Fruit fly (Drosophila melanogaster) whole organism, embryonic: ENCODE results near the gene CG14327.

ENCODE experiments used
- Abd-B ChIP-seq: fragments of 200-800 bp; sonication (Bioruptor generic); optimal IDR thresholded peaks from 2 replicates; lab custom pipeline; 2018; ENCODE audit warnings: missing biosample characterization, mild to moderate bottlenecking, missing genetic modification characterization, moderate library complexity
- Atf6 ChIP-seq: fragments of 200-800 bp; sonication (Bioruptor generic); IDR thresholded peaks from 2 replicates; pipeline ENCODE4 v1.3.6; 2022; ENCODE audit warnings: missing biosample characterization, missing genetic modification characterization
- BtbVII ChIP-seq: fragments of 200-800 bp; sonication (Bioruptor generic); optimal IDR thresholded peaks from 3 replicates; lab custom pipeline; 2017; ENCODE audit warnings: missing biosample characterization, mild to moderate bottlenecking, missing genetic modification characterization
- Bteb2 ChIP-seq: fragments of 200-800 bp; sonication (Bioruptor generic); optimal IDR thresholded peaks from 2 replicates; lab custom pipeline; 2016; ENCODE audit warnings: missing biosample characterization, missing genetic modification characterization
- CG10267 ChIP-seq: fragments of 200-800 bp; sonication (Bioruptor generic); optimal IDR thresholded peaks from 2 replicates; lab custom pipeline; 2018; ENCODE audit warnings: missing biosample characterization, mild to moderate bottlenecking, missing genetic modification characterization, moderate library complexity
- CG10321 ChIP-seq: fragments of 200-800 bp; sonication (Bioruptor generic); IDR thresholded peaks from 2 replicates; pipeline ENCODE4 v1.3.6; 2022; ENCODE audit warnings: missing biosample characterization, missing genetic modification characterization
- CG12155 ChIP-seq: fragments of 200-800 bp; sonication (Bioruptor generic); optimal IDR thresholded peaks from 3 replicates; lab custom pipeline; 2016; ENCODE audit warnings: missing biosample characterization, missing genetic modification characterization
- CG12391 ChIP-seq: fragments of 200-800 bp; sonication (Bioruptor generic); optimal IDR thresholded peaks from 3 replicates; lab custom pipeline; 2018; ENCODE audit warnings: missing biosample characterization, mild to moderate bottlenecking, missing genetic modification characterization, moderate library complexity
- CG18011 ChIP-seq: fragments of 200-800 bp; sonication (Bioruptor generic); optimal IDR thresholded peaks from 2 replicates; lab custom pipeline; 2017; ENCODE audit warnings: missing biosample characterization, missing genetic modification characterization, mild to moderate bottlenecking, moderate library complexity, missing genotype
- CG1832 ChIP-seq: fragments of 200-800 bp; sonication (Bioruptor generic); optimal IDR thresholded peaks from 2 replicates; lab custom pipeline; 2017; ENCODE audit warnings: missing biosample characterization, mild to moderate bottlenecking, missing genetic modification characterization, inconsistent platforms
- CG30020 ChIP-seq: fragments of 200-800 bp; optimal IDR thresholded peaks from 2 replicates; lab custom pipeline; 2019; ENCODE audit warnings: missing biosample characterization, mild to moderate bottlenecking, missing genetic modification characterization, moderate library complexity
- CG3163 ChIP-seq: fragments of 200-800 bp; sonication (Bioruptor generic); optimal IDR thresholded peaks from 3 replicates; lab custom pipeline; 2016; ENCODE audit warnings: missing biosample characterization, missing genetic modification characterization
- CG4282 ChIP-seq: fragments of 200-800 bp; sonication (Bioruptor generic); optimal IDR thresholded peaks from 2 replicates; lab custom pipeline; 2016; ENCODE audit warnings: missing biosample characterization, missing genetic modification characterization
- CG4360 ChIP-seq: fragments of 200-800 bp; sonication (Bioruptor generic); IDR thresholded peaks from 2 replicates; pipeline ENCODE4 v1.3.6; 2022; ENCODE audit warnings: missing biosample characterization, missing genetic modification characterization
- CG4707 ChIP-seq: fragments of 200-800 bp; sonication (Bioruptor generic); optimal IDR thresholded peaks from 2 replicates; lab custom pipeline; 2018; ENCODE audit warnings: missing biosample characterization, mild to moderate bottlenecking, missing genetic modification characterization, moderate library complexity
- CG7745 ChIP-seq: fragments of 200-800 bp; sonication (Bioruptor generic); optimal IDR thresholded peaks from 2 replicates; lab custom pipeline; 2018; ENCODE audit warnings: missing biosample characterization, mild to moderate bottlenecking, missing genetic modification characterization, moderate library complexity
- CG7839 ChIP-seq: fragments of 200-800 bp; sonication (Bioruptor generic); optimal IDR thresholded peaks from 3 replicates; lab custom pipeline; 2018; ENCODE audit warnings: missing biosample characterization, mild to moderate bottlenecking, missing genetic modification characterization, moderate library complexity
- CG7963 ChIP-seq: fragments of 200-800 bp; sonication (Bioruptor generic); IDR thresholded peaks from 3 replicates; pipeline ENCODE4 v1.3.6; 2022; ENCODE audit warnings: missing biosample characterization, missing genetic modification characterization; ENCODE audit not compliant: partially characterized antibody
- D19A ChIP-seq: fragments of 200-800 bp; optimal IDR thresholded peaks from 3 replicates; lab custom pipeline; 2019; ENCODE audit warnings: missing biosample characterization, mild to moderate bottlenecking, missing genetic modification characterization, moderate library complexity
- Dref ChIP-seq: fragments of 200-800 bp; sonication (Bioruptor generic); IDR thresholded peaks from 2 replicates; pipeline ENCODE4 v1.3.6; 2022; ENCODE audit warnings: missing biosample characterization, missing genetic modification characterization
- Drgx ChIP-seq: fragments of 200-800 bp; sonication (Bioruptor generic); IDR thresholded peaks from 2 replicates; pipeline ENCODE4 v1.3.6; 2022; ENCODE audit warnings: missing biosample characterization, missing genetic modification characterization
- Hand ChIP-seq: fragments of 200-800 bp; sonication (Bioruptor generic); optimal IDR thresholded peaks from 2 replicates; lab custom pipeline; 2017; ENCODE audit warnings: mild to moderate bottlenecking, missing biosample characterization, missing genetic modification reagents, missing genetic modification characterization
- Jarid2 ChIP-seq: fragments of 200-800 bp; sonication (Bioruptor generic); optimal IDR thresholded peaks from 3 replicates; lab custom pipeline; 2017; ENCODE audit warnings: mild to moderate bottlenecking, missing biosample characterization, missing genetic modification reagents, missing genetic modification characterization
- Max ChIP-seq: fragments of 200-800 bp; sonication (Bioruptor generic); optimal IDR thresholded peaks from 2 replicates; lab custom pipeline; 2016; ENCODE audit warnings: missing biosample characterization, mild to moderate bottlenecking, missing genetic modification characterization
- NFAT ChIP-seq: fragments of 200-800 bp; sonication (Bioruptor generic); IDR thresholded peaks from 2 replicates; pipeline ENCODE4 v1.3.6; 2022; ENCODE audit warnings: missing biosample characterization, missing genetic modification characterization
- Oaz ChIP-seq: fragments of 200-800 bp; sonication (Bioruptor generic); IDR thresholded peaks from 2 replicates; pipeline ENCODE4 v1.3.6; 2022; ENCODE audit warnings: missing biosample characterization, missing genetic modification characterization
- Rx ChIP-seq: fragments of 200-800 bp; sonication (Bioruptor generic); IDR thresholded peaks from 2 replicates; pipeline ENCODE4 v1.3.6; 2022; ENCODE audit warnings: missing biosample characterization, missing genetic modification characterization
- Sry-δ ChIP-seq: fragments of 200-800 bp; sonication (Bioruptor generic); optimal IDR thresholded peaks from 2 replicates; lab custom pipeline; 2016; ENCODE audit warnings: missing biosample characterization, missing genetic modification characterization
- Vsx1 ChIP-seq: fragments of 200-800 bp; sonication (Bioruptor generic); optimal IDR thresholded peaks from 2 replicates; lab custom pipeline; 2017; ENCODE audit warnings: missing biosample characterization, mild to moderate bottlenecking, missing genetic modification characterization, missing genetic modification reagents
- btn ChIP-seq: fragments of 200-800 bp; sonication (Bioruptor generic); optimal IDR thresholded peaks from 2 replicates; lab custom pipeline; 2016; ENCODE audit warnings: missing biosample characterization, missing genetic modification characterization
- cad ChIP-seq: fragments of >200 bp; optimal IDR thresholded peaks from 2 replicates; lab custom pipeline; 2017; ENCODE audit warnings: missing biosample characterization, missing genetic modification characterization
- dmrt11E ChIP-seq: fragments of 200-800 bp; sonication (Bioruptor generic); optimal IDR thresholded peaks from 3 replicates; lab custom pipeline; 2018; ENCODE audit warnings: missing biosample characterization, mild to moderate bottlenecking, missing genetic modification characterization, moderate library complexity
- esg ChIP-seq: fragments of 200-800 bp; sonication (Bioruptor generic); conservative IDR thresholded peaks from 2 replicates; pipeline ENCODE4 v1.3.6; 2022; ENCODE audit warnings: missing biosample characterization, missing genetic modification characterization
- fd64A ChIP-seq: fragments of 200-800 bp; sonication (Bioruptor generic); optimal IDR thresholded peaks from 3 replicates; lab custom pipeline; 2018; ENCODE audit warnings: missing biosample characterization, mild to moderate bottlenecking, missing genetic modification characterization
- hth ChIP-seq: fragments of >200 bp; optimal IDR thresholded peaks from 2 replicates; lab custom pipeline; 2017; ENCODE audit warnings: inconsistent platforms
- insv ChIP-seq, 2 experiments: fragments of 200-800 bp; sonication (Bioruptor generic); optimal IDR thresholded peaks; 3 replicates each; lab custom pipeline; 2016 to 2018; ENCODE audit warnings: missing biosample characterization in 2 of 2, missing genetic modification characterization in 2 of 2
- inv ChIP-seq: fragments of 200-800 bp; sonication (Bioruptor generic); IDR thresholded peaks from 2 replicates; pipeline ENCODE4 v1.3.6; 2022; ENCODE audit warnings: missing biosample characterization, missing genetic modification characterization; ENCODE audit not compliant: partially characterized antibody
- kah ChIP-seq: fragments of 200-800 bp; sonication (Bioruptor generic); optimal IDR thresholded peaks from 2 replicates; lab custom pipeline; 2018; ENCODE audit warnings: missing biosample characterization, mild to moderate bottlenecking, missing genetic modification characterization
- ken ChIP-seq: fragments of 200-800 bp; sonication (Bioruptor generic); IDR thresholded peaks from 3 replicates; pipeline ENCODE4 v1.3.6; 2022; ENCODE audit warnings: missing biosample characterization, missing genetic modification characterization
- onecut ChIP-seq: fragments of 200-800 bp; sonication (Bioruptor generic); IDR thresholded peaks from 2 replicates; pipeline ENCODE4 v1.3.6; 2022; ENCODE audit warnings: missing biosample characterization, missing genetic modification characterization
- pan ChIP-seq, 4 experiments: fragments of >200 bp in 3 of 4; fragments of 200-800 bp in 1 of 4; sonication (Bioruptor generic) in 1 of 4; optimal IDR thresholded peaks in 3 of 4; IDR thresholded peaks in 1 of 4; 2 replicates each; pipeline versions ENCODE4 v1.3.6 to Lab custom; 2017 to 2022; ENCODE audit warnings: missing biosample characterization in 2 of 4, missing genetic modification characterization in 2 of 4, mixed read lengths in 1 of 4
- peb ChIP-seq: fragments of 200-800 bp; sonication (Bioruptor generic); IDR thresholded peaks from 2 replicates; pipeline ENCODE4 v1.3.6; 2022; ENCODE audit warnings: missing biosample characterization, missing genetic modification characterization
- pho ChIP-seq: fragments of 200-800 bp; sonication (Bioruptor generic); optimal IDR thresholded peaks from 2 replicates; lab custom pipeline; 2016; ENCODE audit warnings: missing biosample characterization, missing genetic modification characterization
- phol ChIP-seq: fragments of 200-800 bp; sonication (Bioruptor generic); optimal IDR thresholded peaks from 3 replicates; lab custom pipeline; 2018; ENCODE audit warnings: missing biosample characterization, mild to moderate bottlenecking, missing genetic modification characterization, moderate library complexity
- pnt ChIP-seq: fragments of 200-800 bp; sonication (Bioruptor generic); optimal IDR thresholded peaks from 3 replicates; lab custom pipeline; 2016; ENCODE audit warnings: missing biosample characterization, missing genetic modification characterization
- repo ChIP-seq: fragments of 200-800 bp; sonication (Bioruptor generic); optimal IDR thresholded peaks from 2 replicates; lab custom pipeline; 2016; ENCODE audit warnings: missing biosample characterization, missing genetic modification characterization
- sens-2 ChIP-seq: fragments of 200-800 bp; sonication (Bioruptor generic); IDR thresholded peaks from 2 replicates; pipeline ENCODE4 v1.3.6; 2022; ENCODE audit warnings: missing biosample characterization, missing genetic modification characterization
- toy ChIP-seq: fragments of 200-800 bp; sonication (Bioruptor generic); IDR thresholded peaks from 2 replicates; pipeline ENCODE4 v1.3.6; 2022; ENCODE audit warnings: missing biosample characterization, missing genetic modification characterization
- tup ChIP-seq: fragments of 200-800 bp; sonication (Bioruptor generic); optimal IDR thresholded peaks from 2 replicates; lab custom pipeline; 2016; ENCODE audit warnings: missing biosample characterization, mild to moderate bottlenecking, missing genetic modification characterization, moderate library complexity
- unpg ChIP-seq: fragments of 200-800 bp; sonication (Bioruptor generic); optimal IDR thresholded peaks from 3 replicates; lab custom pipeline; 2018; ENCODE audit warnings: missing biosample characterization, mild to moderate bottlenecking, missing genetic modification characterization, moderate library complexity
- vvl ChIP-seq: fragments of 200-800 bp; sonication (Bioruptor generic); IDR thresholded peaks from 2 replicates; pipeline ENCODE4 v1.3.6; 2022; ENCODE audit warnings: missing biosample characterization, missing genetic modification characterization
- zen ChIP-seq: fragments of 200-800 bp; sonication (Bioruptor generic); optimal IDR thresholded peaks from 3 replicates; lab custom pipeline; 2018; ENCODE audit warnings: missing biosample characterization, mild to moderate bottlenecking, missing genetic modification characterization, moderate library complexity

CG14327 gene

DNA sequence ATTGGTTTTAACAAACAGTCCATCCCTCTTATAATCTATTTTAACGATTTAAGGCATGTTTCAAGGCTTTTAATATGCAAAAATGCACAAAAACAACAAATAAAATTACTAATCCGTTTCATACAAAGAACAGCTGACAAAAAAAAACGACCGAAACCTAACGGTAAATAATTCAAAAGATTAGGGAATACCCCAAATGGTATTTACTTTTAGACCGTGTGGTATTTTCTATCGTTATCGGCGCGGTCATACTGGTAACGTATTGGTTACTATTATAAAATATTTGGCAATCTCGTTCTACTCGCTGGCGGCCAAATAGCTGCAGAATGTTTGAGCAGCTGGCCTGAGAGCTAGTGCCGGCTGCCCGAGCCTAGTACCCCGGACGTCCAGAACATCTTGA is 7.6 kb upstream of the CG14327 start, which contains the start of gene sll (continued):
- no peak for TF ChIP-seq CG4360 (GFP tag; lab: Robert Waterston, UW)
- TF ChIP-seq tup (GFP tag; lab: Kevin White, UChicago), result no peak
- no peak for TF ChIP-seq CG7745 (tag; lab: Kevin White, UChicago)
- TF ChIP-seq unpg (GFP tag; lab: Kevin White, UChicago), result no peak
- TF ChIP-seq pnt, result no peak
- TF ChIP-seq Hand (GFP tag; lab: Kevin White, UChicago), result no peak
- no peak for TF ChIP-seq Drgx (GFP tag; lab: Robert Waterston, UW)
- no peak for TF ChIP-seq pan (optimal IDR thresholded peaks at IDR 0.05; lab: Kevin White, UChicago)
- no peak for TF ChIP-seq pan (GFP tag; optimal IDR thresholded peaks at IDR 0.05 in 1 of 2, IDR thresholded peaks at IDR 0.05 in 1 of 2)
- no peak for TF ChIP-seq BtbVII (GFP tag; lab: Kevin White, UChicago)
- TF ChIP-seq CG3163 (GFP tag; lab: Kevin White, UChicago), result no peak
- peak; percentile 83 for TF ChIP-seq CG12155 (GFP tag; lab: Kevin White, UChicago)
- TF ChIP-seq Rx (GFP tag; lab: Robert Waterston, UW), result no peak
- no peak; the same call in 1 of the 2 replicates for TF ChIP-seq vvl (GFP tag; lab: Robert Waterston, UW)
- TF ChIP-seq Max (GFP tag; lab: Kevin White, UChicago), result no peak
- TF ChIP-seq Jarid2 (GFP tag; lab: Kevin White, UChicago), result no peak
- TF ChIP-seq Dref (GFP tag; lab: Robert Waterston, UW), result peak; percentile 37
- TF ChIP-seq CG4707, result no peak
- TF ChIP-seq D19A (tag; lab: Kevin White, UChicago), result no peak
- no peak for TF ChIP-seq repo (GFP tag; lab: Kevin White, UChicago)
- no peak for TF ChIP-seq hth
- TF ChIP-seq Bteb2 (GFP tag; lab: Kevin White, UChicago), result no peak
- TF ChIP-seq NFAT (GFP tag; lab: Robert Waterston, UW), result no peak
- TF ChIP-seq toy (GFP tag; lab: Robert Waterston, UW), result no peak
- TF ChIP-seq btn (GFP tag; lab: Kevin White, UChicago), result no peak
- no peak for TF ChIP-seq dmrt11E
- peak; percentile 20 for TF ChIP-seq CG10267 (tag; lab: Kevin White, UChicago)
- TF ChIP-seq CG30020 (tag; lab: Kevin White, UChicago), result no peak
- peak; percentile 40 for TF ChIP-seq Sry-δ (GFP tag; lab: Kevin White, UChicago)
- no peak for TF ChIP-seq insv (GFP tag; optimal IDR thresholded peaks at IDR 0.05; lab: Kevin White, UChicago)
- no peak for TF ChIP-seq CG1832 (GFP tag; lab: Kevin White, UChicago)
- TF ChIP-seq onecut (GFP tag; lab: Robert Waterston, UW), result no peak
- peak; percentile 25 for TF ChIP-seq phol (tag; lab: Kevin White, UChicago)
- TF ChIP-seq CG7963 (GFP tag; lab: Robert Waterston, UW), result no peak
- no peak for TF ChIP-seq Oaz (GFP tag; lab: Robert Waterston, UW)
- no peak for TF ChIP-seq fd64A (GFP tag; lab: Kevin White, UChicago)
- TF ChIP-seq esg (GFP tag; lab: Robert Waterston, UW), result no peak
- no peak for TF ChIP-seq CG18011
- peak; percentile 9 for TF ChIP-seq CG12391
- no peak for TF ChIP-seq zen (tag; lab: Kevin White, UChicago)
- no peak for TF ChIP-seq CG10321 (GFP tag; lab: Robert Waterston, UW)
- TF ChIP-seq ken (GFP tag; lab: Robert Waterston, UW), result no peak
- TF ChIP-seq Abd-B (GFP tag; lab: Kevin White, UChicago), result no peak
- no peak for TF ChIP-seq cad
- TF ChIP-seq peb (GFP tag; lab: Robert Waterston, UW), result no peak
- TF ChIP-seq CG4282 (GFP tag; lab: Kevin White, UChicago), result no peak
- TF ChIP-seq pho (GFP tag; lab: Kevin White, UChicago), result no peak
- no peak for TF ChIP-seq Atf6 (GFP tag; lab: Robert Waterston, UW)
- TF ChIP-seq Vsx1 (GFP tag; lab: Kevin White, UChicago), result no peak
- no peak for TF ChIP-seq sens-2 (GFP tag; lab: Robert Waterston, UW)
- no peak for TF ChIP-seq inv
- TF ChIP-seq CG7839 (tag; lab: Kevin White, UChicago), result no peak
- TF ChIP-seq kah (GFP tag; lab: Kevin White, UChicago), result no peak
